Worm (Caenorhabditis elegans) whole organism, early embryonic: ENCODE measurements around the gene grd-1.

Source experiments
- aly-1 ChIP-seq: sonication (generic microtip); optimal IDR thresholded peaks from 2 replicates; lab custom pipeline; 2016; ENCODE audit warnings: missing genetic modification characterization, missing compliant biosample characterization
- ama-1 ChIP-seq: fragments of 150-350 bp; optimal IDR thresholded peaks from 2 replicates; lab custom pipeline; 2014
- hmg-4 ChIP-seq: fragments of 200-800 bp; sonication (Bioruptor generic); optimal IDR thresholded peaks from 2 replicates; lab custom pipeline; 2018; ENCODE audit warnings: mild to moderate bottlenecking, missing genetic modification characterization, missing compliant biosample characterization
- tbx-37 ChIP-seq: fragments of 200-800 bp; sonication (Bioruptor generic); conservative IDR thresholded peaks from 2 replicates; pipeline ENCODE4 v1.3.6; 2022; ENCODE audit warnings: missing genetic modification reagents, missing genetic modification characterization, missing compliant biosample characterization
- tra-4 ChIP-seq: sonication (generic microtip); optimal IDR thresholded peaks from 2 replicates; lab custom pipeline; 2017; ENCODE audit warnings: missing genetic modification characterization, missing compliant biosample characterization

- TF ChIP-seq aly-1 (no peak), tra-4 (no peak), ama-1 (lab: Kevin White, UChicago) (no peak), hmg-4 (GFP tag; lab: Kevin White, UChicago) (no peak), tbx-37 (GFP tag; lab: Robert Waterston, UW) (no peak)
Observed at ce11 chrX:11073358-11073757, 35.9 kb upstream of the grd-1 start, which contains the start of gene W04G3.5.
